Worm (Caenorhabditis elegans) whole organism, L1 larva: ENCODE data around the gene nhr-233.

Experiments
- C04F5.9 ChIP-seq: sonication (generic microtip); optimal IDR thresholded peaks from 2 replicates; lab custom pipeline; 2016; ENCODE audit warnings: missing genetic modification characterization, missing compliant biosample characterization
- C16A3.4 ChIP-seq: fragments of 150-350 bp; optimal IDR thresholded peaks from 2 replicates; lab custom pipeline; 2014; ENCODE audit warnings: missing biosample characterization, missing genetic modification characterization
- F16B12.6 ChIP-seq: fragments of 150-350 bp; optimal IDR thresholded peaks from 2 replicates; lab custom pipeline; 2014; ENCODE audit warnings: missing biosample characterization, missing genetic modification characterization
- aha-1 ChIP-seq: fragments of 150-350 bp; optimal IDR thresholded peaks from 2 replicates; lab custom pipeline; 2014; ENCODE audit warnings: missing biosample characterization, missing genetic modification characterization
- ama-1 ChIP-seq: fragments of 150-350 bp; optimal IDR thresholded peaks from 2 replicates; lab custom pipeline; 2014
- ceh-88 ChIP-seq: fragments of 200-800 bp; sonication (Bioruptor generic); IDR thresholded peaks from 2 replicates; pipeline ENCODE4 v1.3.6; 2022; ENCODE audit warnings: missing genetic modification characterization, missing compliant biosample characterization
- ceh-90 ChIP-seq: sonication (generic microtip); optimal IDR thresholded peaks from 2 replicates; lab custom pipeline; 2016; ENCODE audit warnings: missing genetic modification characterization, missing compliant biosample characterization
- ces-1 ChIP-seq: fragments of 150-350 bp; optimal IDR thresholded peaks from 2 replicates; lab custom pipeline; 2014; ENCODE audit warnings: missing biosample characterization, missing genetic modification reagents, missing genetic modification characterization
- dpl-1 ChIP-seq, 3 experiments: fragments of 150-350 bp in 2 of 3; sonication (generic microtip) in 1 of 3; optimal IDR thresholded peaks; 2 replicates each; lab custom pipeline; 2014 to 2017; ENCODE audit warnings: missing biosample characterization in 3 of 3, missing genetic modification characterization in 3 of 3, missing genetic modification reagents in 3 of 3
- efl-1 ChIP-seq, 4 experiments: fragments of 150-350 bp; optimal IDR thresholded peaks in 3 of 4; peaks in 1 of 4; 1 replicate in 1 of 4; 2 replicates in 3 of 4; lab custom pipeline; 2014; ENCODE audit warnings: missing biosample characterization in 2 of 4, missing genetic modification characterization in 2 of 4, missing genetic modification reagents in 2 of 4
- efl-3 ChIP-seq: fragments of 200-800 bp; sonication (Bioruptor generic); optimal IDR thresholded peaks from 2 replicates; lab custom pipeline; 2018; ENCODE audit warnings: mild to moderate bottlenecking, missing genetic modification characterization, missing compliant biosample characterization
- egl-27 ChIP-seq, 2 experiments: fragments of 150-350 bp in 1 of 2; sonication (generic microtip); optimal IDR thresholded peaks; 3 replicates each; lab custom pipeline; 2017 to 2018; ENCODE audit warnings: missing biosample characterization in 2 of 2, missing genetic modification characterization in 2 of 2, missing genetic modification reagents in 2 of 2
- elt-2 ChIP-seq: sonication (generic microtip); optimal IDR thresholded peaks from 2 replicates; lab custom pipeline; 2016; ENCODE audit warnings: missing genetic modification characterization, mild to moderate bottlenecking, inconsistent platforms, missing compliant biosample characterization, missing genetic modification reagents
- fkh-4 ChIP-seq: sonication (generic microtip); optimal IDR thresholded peaks from 2 replicates; lab custom pipeline; 2016; ENCODE audit warnings: missing compliant biosample characterization, missing genetic modification characterization, borderline replicate concordance
- fos-1 ChIP-seq: fragments of 150-350 bp; optimal IDR thresholded peaks from 2 replicates; lab custom pipeline; 2014; ENCODE audit warnings: missing biosample characterization, missing genetic modification characterization
- jun-1 ChIP-seq: fragments of 150-350 bp; optimal IDR thresholded peaks from 2 replicates; lab custom pipeline; 2014; ENCODE audit warnings: missing biosample characterization, missing genetic modification reagents, missing genetic modification characterization
- lin-13 ChIP-seq: fragments of 150-350 bp; optimal IDR thresholded peaks from 2 replicates; lab custom pipeline; 2014; ENCODE audit warnings: missing biosample characterization, missing genetic modification reagents, missing genetic modification characterization
- lin-14 ChIP-seq: fragments of 200-800 bp; sonication (Bioruptor generic); optimal IDR thresholded peaks from 2 replicates; lab custom pipeline; 2018; ENCODE audit warnings: mild to moderate bottlenecking, missing genetic modification characterization, moderate library complexity, missing compliant biosample characterization
- lin-15B ChIP-seq: fragments of 150-350 bp; sonication (generic microtip); optimal IDR thresholded peaks from 3 replicates; lab custom pipeline; 2014; ENCODE audit warnings: missing biosample characterization, missing genetic modification characterization
- lin-35 ChIP-seq, 2 experiments: fragments of 150-350 bp; optimal IDR thresholded peaks; 2 replicates each; lab custom pipeline; 2014; ENCODE audit warnings: missing biosample characterization in 2 of 2, missing genetic modification characterization in 2 of 2, missing genetic modification reagents in 2 of 2
- lir-3 ChIP-seq: sonication (generic microtip); optimal IDR thresholded peaks from 2 replicates; lab custom pipeline; 2016; ENCODE audit warnings: mild to moderate bottlenecking, missing genetic modification characterization, moderate library complexity, missing compliant biosample characterization; ENCODE audit not compliant: poor library complexity
- mab-9 ChIP-seq: fragments of 200-800 bp; sonication (Bioruptor generic); IDR thresholded peaks from 2 replicates; pipeline ENCODE4 v1.3.6; 2022; ENCODE audit warnings: missing genetic modification reagents, missing genetic modification characterization, missing compliant biosample characterization
- mef-2 ChIP-seq: fragments of 150-350 bp; optimal IDR thresholded peaks from 2 replicates; lab custom pipeline; 2014; ENCODE audit warnings: missing biosample characterization, missing genetic modification characterization
- nhr-12 ChIP-seq: sonication (generic microtip); optimal IDR thresholded peaks from 2 replicates; lab custom pipeline; 2017; ENCODE audit warnings: missing biosample characterization, missing genetic modification characterization
- nhr-19 ChIP-seq: fragments of 200-800 bp; sonication (Bioruptor generic); conservative IDR thresholded peaks from 2 replicates; pipeline ENCODE4 v1.3.6; 2022; ENCODE audit warnings: missing genetic modification characterization, missing compliant biosample characterization
- nhr-237 ChIP-seq: fragments of 150-350 bp; optimal IDR thresholded peaks from 2 replicates; lab custom pipeline; 2014; ENCODE audit warnings: missing biosample characterization, missing genetic modification characterization
- nhr-28 ChIP-seq: fragments of 150-350 bp; optimal IDR thresholded peaks from 2 replicates; lab custom pipeline; 2014; ENCODE audit warnings: missing biosample characterization, missing genetic modification characterization
- nhr-90 ChIP-seq: sonication (generic microtip); optimal IDR thresholded peaks from 2 replicates; lab custom pipeline; 2016; ENCODE audit warnings: mild to moderate bottlenecking, missing genetic modification characterization, missing compliant biosample characterization; ENCODE audit not compliant: poor library complexity
- pqm-1 ChIP-seq: sonication (generic microtip); optimal IDR thresholded peaks from 3 replicates; lab custom pipeline; 2017; ENCODE audit warnings: missing biosample characterization, missing genetic modification characterization
- snpc-4 ChIP-seq: fragments of 150-350 bp; optimal IDR thresholded peaks from 2 replicates; lab custom pipeline; 2014; ENCODE audit warnings: missing biosample characterization, missing genetic modification characterization
- sox-4 ChIP-seq: sonication (generic microtip); optimal IDR thresholded peaks from 2 replicates; lab custom pipeline; 2016; ENCODE audit warnings: missing genetic modification characterization, missing compliant biosample characterization
- sptf-1 ChIP-seq: fragments of 150-350 bp; optimal IDR thresholded peaks from 2 replicates; lab custom pipeline; 2014; ENCODE audit warnings: missing biosample characterization, missing genetic modification characterization
- swsn-7 ChIP-seq: sonication (generic microtip); optimal IDR thresholded peaks from 2 replicates; lab custom pipeline; 2016; ENCODE audit warnings: missing genetic modification characterization, missing compliant biosample characterization
- tlp-1 ChIP-seq: fragments of 150-350 bp; optimal IDR thresholded peaks from 2 replicates; lab custom pipeline; 2014; ENCODE audit warnings: missing biosample characterization, missing genetic modification characterization
- unc-62 ChIP-seq: fragments of 150-350 bp; optimal IDR thresholded peaks from 2 replicates; lab custom pipeline; 2014; ENCODE audit warnings: missing biosample characterization, missing genetic modification reagents, missing genetic modification characterization
- unc-86 ChIP-seq: sonication (generic microtip); optimal IDR thresholded peaks from 2 replicates; lab custom pipeline; 2016; ENCODE audit warnings: missing genetic modification characterization, missing compliant biosample characterization
- zag-1 ChIP-seq: fragments of 150-350 bp; optimal IDR thresholded peaks from 2 replicates; lab custom pipeline; 2014; ENCODE audit warnings: missing biosample characterization, missing genetic modification characterization

Gene nhr-233

DNA sequence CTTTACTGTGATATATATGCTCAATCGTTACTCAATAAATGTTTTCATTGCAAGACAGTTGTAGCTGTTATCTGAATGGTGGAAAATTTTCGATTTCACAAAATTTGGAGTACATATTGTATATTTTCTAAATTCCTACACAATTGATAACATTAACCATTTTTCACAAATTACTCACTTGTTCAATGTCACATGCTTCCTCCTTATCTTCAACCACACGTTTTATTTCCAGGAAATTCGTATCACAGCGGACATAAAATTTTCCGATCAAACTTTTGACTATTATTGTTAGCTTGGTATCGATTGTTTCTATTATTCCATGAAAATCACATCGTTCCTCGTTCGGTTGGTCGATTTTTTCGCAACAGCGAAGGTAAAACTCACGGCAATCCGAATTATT lies 37.9 kb upstream of the nhr-233 start:
- TF ChIP-seq elt-2 (tag; lab: Kevin White, UChicago): peak; percentile 73
- no peak for TF ChIP-seq fkh-4 (tag; lab: Kevin White, UChicago)
- peak; percentile 42 for TF ChIP-seq jun-1 (tag; lab: Kevin White, UChicago)

- TF ChIP-seq lin-13: no peak
- no peak for TF ChIP-seq tlp-1 (tag; lab: Kevin White, UChicago)
- TF ChIP-seq sptf-1 (tag; lab: Kevin White, UChicago): no peak
- no peak for TF ChIP-seq nhr-90
- no peak for TF ChIP-seq ceh-88 (GFP tag; lab: Robert Waterston, UW)
- TF ChIP-seq elt-2 (tag; lab: Kevin White, UChicago): no peak
- TF ChIP-seq unc-62: no peak
- no peak for TF ChIP-seq ceh-90 (tag; lab: Kevin White, UChicago)
- no peak for TF ChIP-seq lin-35 (GFP tag; optimal IDR thresholded peaks at IDR 0.05; lab: Kevin White, UChicago)
- TF ChIP-seq C16A3.4: no peak
- TF ChIP-seq, all 84 proteins: peak for 0
These were observed 35.7 kb upstream of the nhr-233 start, which contains the start of gene Y32B12C.1 for ce11 chrV:16606313-16606712. TSS of gene Y32B12C.1 (plus strand) at chrV:16606613.

- TF ChIP-seq snpc-4 (tag; lab: Kevin White, UChicago) (no peak), nhr-237 (tag; lab: Kevin White, UChicago) (no peak), efl-1 (optimal IDR thresholded peaks at IDR 0.05; lab: Kevin White, UChicago) (no peak), efl-1 (GFP tag; optimal IDR thresholded peaks at IDR 0.05 in 1 of 2; lab: Kevin White, UChicago) (peak in 1 of 2 experiments; percentile 42), elt-2 (tag; lab: Kevin White, UChicago) (peak; percentile 37), lin-35 (GFP tag; optimal IDR thresholded peaks at IDR 0.05; lab: Kevin White, UChicago) (no peak), lin-14 (GFP tag; lab: Kevin White, UChicago) (peak; percentile 2)
These were observed 34.9 kb upstream of the nhr-233 start for ce11 chrV:16605463-16605862.

DNA sequence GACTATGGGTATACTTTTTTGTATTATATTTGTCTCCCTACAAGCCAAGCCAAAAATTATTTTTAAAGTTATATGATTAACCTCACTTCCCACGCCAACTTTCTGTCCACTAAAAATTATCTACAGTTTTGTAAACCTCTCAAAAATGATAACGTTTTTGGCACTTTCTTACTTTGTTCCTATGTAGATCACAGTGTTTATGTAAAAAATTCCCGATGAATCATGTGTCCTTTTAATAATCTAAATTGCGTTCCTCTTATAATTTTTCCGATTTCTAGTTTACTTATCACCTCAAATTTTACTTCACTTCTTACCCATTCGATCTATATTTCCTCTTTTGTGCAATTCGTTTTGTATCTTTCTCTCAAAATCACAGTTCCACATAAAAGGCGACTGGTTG lies 33.7 kb upstream of the nhr-233 start:
- TF ChIP-seq lin-15B (tag; lab: Kevin White, UChicago): no peak
- TF ChIP-seq unc-86 (tag; lab: Kevin White, UChicago): no peak
- TF ChIP-seq lir-3 (tag; lab: Kevin White, UChicago): no peak
- TF ChIP-seq ces-1: no peak
- no peak for TF ChIP-seq mef-2 (tag; lab: Kevin White, UChicago)
- TF ChIP-seq mab-9 (GFP tag; lab: Robert Waterston, UW): no peak
- no peak for TF ChIP-seq pqm-1
- TF ChIP-seq nhr-28 (tag; lab: Kevin White, UChicago): no peak
- no peak for TF ChIP-seq F16B12.6 (tag; lab: Kevin White, UChicago)
- TF ChIP-seq C04F5.9: no peak

DNA sequence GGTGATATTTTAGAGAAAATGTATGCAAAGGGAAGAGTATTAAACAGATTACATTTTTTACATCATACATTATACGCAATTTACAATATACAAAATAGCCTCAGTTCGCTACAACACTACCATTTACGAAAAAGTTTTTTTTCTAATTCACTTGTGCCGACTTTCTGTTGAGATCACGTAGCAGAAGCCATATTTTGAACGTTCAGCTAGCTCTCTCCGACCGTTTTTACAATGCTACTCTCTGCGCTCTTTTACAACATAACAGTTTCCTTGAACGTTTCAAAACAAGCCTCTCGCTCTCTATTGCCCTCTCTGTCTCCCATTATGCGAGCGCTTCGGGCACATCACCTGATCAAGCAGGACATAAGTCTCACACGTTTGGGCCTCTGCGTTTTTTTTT lies 32.5 kb upstream of the nhr-233 start, which contains the start of gene T03E6.8:
Gene T03E6.8 (minus strand): TSS at position 101 of the 400 bp plus-strand sequence.
- TF ChIP-seq lin-14 (GFP tag; lab: Kevin White, UChicago) (no peak), efl-1 (optimal IDR thresholded peaks at IDR 0.05; lab: Kevin White, UChicago) (no peak), efl-1 (GFP tag; optimal IDR thresholded peaks at IDR 0.05 in 1 of 2; lab: Kevin White, UChicago) (peak in 1 of 2 experiments; percentile 3)

ce11 chrV:16600623-16601022 lies 30.0 kb upstream of the nhr-233 start, which contains the start of gene T03E6.9:
TSS of gene T03E6.9 (minus strand) at chrV:16600723.
- TF ChIP-seq nhr-19 (GFP tag; lab: Robert Waterston, UW) (no peak), nhr-12 (tag; lab: Kevin White, UChicago) (no peak), lin-35 (GFP tag; optimal IDR thresholded peaks at IDR 0.05; lab: Kevin White, UChicago) (no peak), C04F5.9 (no peak), aha-1 (tag; lab: Kevin White, UChicago) (no peak), efl-3 (GFP tag; lab: Kevin White, UChicago) (no peak), zag-1 (no peak), F16B12.6 (tag; lab: Kevin White, UChicago) (no peak), lin-14 (GFP tag; lab: Kevin White, UChicago) (no peak), fos-1 (tag; lab: Kevin White, UChicago) (no peak), dpl-1 (GFP tag; optimal IDR thresholded peaks at IDR 0.05; lab: Kevin White, UChicago) (no peak), mab-9 (GFP tag; lab: Robert Waterston, UW) (no peak), swsn-7 (tag; lab: Kevin White, UChicago) (no peak), ama-1 (no peak), sox-4 (tag; lab: Kevin White, UChicago) (no peak), nhr-28 (tag; lab: Kevin White, UChicago) (no peak), egl-27 (tag; optimal IDR thresholded peaks at IDR 0.05; lab: Kevin White, UChicago) (no peak)
